Fruit fly (Drosophila melanogaster): ENCODE results near the gene Tomosyn.

Tomosyn gene

DNA sequence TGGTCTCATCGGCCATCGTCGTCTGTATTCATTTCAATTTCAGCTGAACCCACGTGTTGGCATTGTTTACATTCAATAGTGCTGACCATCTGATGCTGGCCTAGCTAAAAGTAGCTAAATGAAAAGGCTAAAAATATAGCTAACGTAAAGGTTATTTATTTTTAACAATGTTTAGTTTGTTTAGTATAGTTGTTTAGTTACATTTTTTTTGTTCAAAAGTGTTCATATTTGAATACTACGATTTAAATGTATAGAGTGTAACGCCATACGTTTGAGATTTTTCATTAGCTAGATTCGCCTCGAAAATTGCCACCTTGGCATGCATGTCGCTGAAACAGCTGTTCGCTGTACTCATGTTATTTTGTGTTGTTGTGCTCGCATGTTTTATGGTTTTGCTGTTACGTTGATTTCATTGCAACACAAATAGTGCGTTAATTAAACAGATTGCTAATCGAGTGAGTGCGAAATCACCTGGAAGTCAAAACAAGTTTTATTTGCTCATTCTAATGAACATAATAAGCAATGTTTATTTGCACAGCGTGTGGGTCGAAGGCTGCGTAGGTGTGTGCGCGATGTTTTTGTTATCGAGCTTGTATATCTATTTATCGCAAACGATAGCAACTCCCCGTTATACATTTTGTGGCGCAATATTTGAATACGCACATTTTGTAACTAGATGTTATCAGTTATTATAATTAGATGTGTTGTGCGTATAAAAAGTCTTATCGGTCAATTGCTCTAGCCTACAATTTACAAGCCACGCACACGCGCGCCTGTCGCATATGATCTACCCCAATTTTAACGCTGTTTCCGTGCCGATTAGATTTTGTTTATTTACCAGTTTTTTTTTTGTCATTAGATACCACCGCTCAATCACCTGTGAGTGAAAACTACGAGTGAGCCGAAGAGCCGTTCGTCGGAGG, 19.6 kb upstream of the Tomosyn start, which contains the start of the genes CG1463 and Fpgs1:
CG1463 (minus strand) TSS at position 132 of the 923 bp plus-strand sequence.
Fpgs1 (plus strand) TSS at position 332 of the 923 bp plus-strand sequence.
- TF ChIP-seq CTCF (optimal IDR thresholded peaks at IDR 0.05) (no peak), CG8478 (optimal IDR thresholded peaks at IDR 0.05) (no peak)

DNA sequence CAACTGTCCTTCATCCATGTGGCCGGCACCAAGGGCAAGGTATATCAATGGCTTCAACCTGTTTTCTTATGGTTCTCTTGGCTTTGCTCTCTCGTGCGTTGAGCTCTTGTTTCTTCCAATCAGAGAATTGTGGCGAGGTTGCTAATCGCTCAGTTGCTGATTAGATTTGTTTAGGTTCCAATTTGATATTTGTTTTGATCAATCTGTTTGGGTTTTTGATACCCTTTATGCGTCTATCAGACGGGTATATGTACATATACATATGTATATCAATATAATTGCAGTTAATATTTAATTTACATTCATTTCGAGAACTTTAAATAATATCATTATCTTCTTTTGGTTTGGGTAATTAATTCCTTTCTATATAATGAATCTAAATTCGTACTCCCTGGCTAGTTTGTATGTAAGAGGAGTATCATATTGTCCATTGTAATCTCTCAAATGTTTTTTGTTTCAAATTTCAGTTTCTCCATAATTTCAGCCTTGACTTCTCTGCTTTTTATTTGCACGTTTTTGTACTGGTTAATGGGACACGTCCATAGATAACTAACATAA, 18.1 kb upstream of the Tomosyn start:
- TF ChIP-seq CTCF (optimal IDR thresholded peaks at IDR 0.05) (no peak), CG8478 (optimal IDR thresholded peaks at IDR 0.05) (no peak)

dm6 chrX:12615752-12616366, 15.5 kb upstream of the Tomosyn start, which contains the start of gene CG11085:
Gene CG11085 (plus strand): TSS chrX:12616316.
- no peak for TF ChIP-seq CTCF (optimal IDR thresholded peaks at IDR 0.05)
- no peak for TF ChIP-seq CG8478 (optimal IDR thresholded peaks at IDR 0.05)

dm6 chrX:12621640-12622039, 9.8 kb upstream of the Tomosyn start:
- TF ChIP-seq CTCF (optimal IDR thresholded peaks at IDR 0.05) (no peak), CG8478 (optimal IDR thresholded peaks at IDR 0.05) (no peak)

- TF ChIP-seq CG8478 (optimal IDR thresholded peaks at IDR 0.05) (no peak), CTCF (optimal IDR thresholded peaks at IDR 0.05) (no peak)
These were observed 7.4 kb upstream of the Tomosyn start, which contains the start of gene CG15728 for dm6 chrX:12623992-12624391. Gene CG15728 (plus strand): TSS chrX:12624292.

DNA sequence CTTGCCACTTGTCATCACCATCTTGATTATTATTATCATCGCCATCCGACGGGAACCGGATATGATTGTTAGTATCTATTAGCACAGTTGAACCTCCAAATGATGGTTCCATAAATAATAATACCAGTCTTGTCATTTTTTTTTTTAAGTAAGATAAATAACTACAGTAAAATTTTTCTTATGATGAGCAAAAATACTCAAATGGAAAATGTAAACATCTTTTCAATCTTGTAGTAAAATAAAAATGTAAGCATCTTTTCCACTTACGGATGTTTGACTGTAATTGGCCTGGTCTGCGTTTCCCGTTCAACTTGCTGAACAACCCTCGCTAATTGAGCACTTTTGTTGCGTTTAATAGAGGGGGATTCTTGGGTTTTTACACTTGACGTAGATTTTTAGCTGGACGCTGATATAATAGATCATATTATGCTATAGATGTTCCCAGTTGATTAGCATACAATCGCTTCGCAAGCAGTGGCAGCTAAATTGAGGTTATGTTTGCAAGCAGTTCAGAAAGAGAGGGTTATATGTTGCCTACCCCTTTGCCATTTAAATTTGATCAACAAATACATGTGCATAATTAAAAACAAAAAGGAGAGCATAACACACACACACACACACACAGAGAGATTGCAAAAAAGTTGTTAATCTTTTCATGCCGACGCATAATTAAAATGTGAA, 5.7 kb upstream of the Tomosyn start:
- TF ChIP-seq CG8478 (optimal IDR thresholded peaks at IDR 0.05) (no peak), CTCF (optimal IDR thresholded peaks at IDR 0.05) (no peak)

DNA sequence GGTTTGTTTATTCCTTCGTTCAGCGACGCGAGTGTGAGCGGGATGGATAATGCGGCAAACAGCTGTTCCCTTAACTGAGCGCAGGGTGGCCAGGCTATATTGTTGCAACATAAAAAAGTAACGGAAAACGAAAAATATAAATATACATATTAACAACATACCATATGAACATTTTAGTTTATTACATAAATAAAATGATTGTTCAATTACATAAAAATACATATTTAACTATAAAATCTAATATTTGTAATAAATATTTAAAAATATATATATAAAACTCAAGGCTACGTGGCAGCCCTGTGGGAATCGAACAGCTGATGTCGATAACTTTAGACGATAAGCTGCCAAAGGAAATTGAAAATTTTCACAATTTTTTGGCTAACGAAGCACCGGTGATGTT, 1.8 kb upstream of the Tomosyn start, which contains the start of the genes Aven and CG2540:
Aven (minus strand) TSS at position 77 of the 400 bp plus-strand sequence.
CG2540 (plus strand) TSS at position 315 of the 400 bp plus-strand sequence.
- TF ChIP-seq CG8478 (optimal IDR thresholded peaks at IDR 0.05) (no peak), CTCF (optimal IDR thresholded peaks at IDR 0.05) (no peak)

- TF ChIP-seq CG8478 (optimal IDR thresholded peaks at IDR 0.05) (no peak), CTCF (optimal IDR thresholded peaks at IDR 0.05) (no peak)
These were observed 685 bp downstream of the Tomosyn start for dm6 chrX:12632157-12632422.

- TF ChIP-seq CG8478 (optimal IDR thresholded peaks at IDR 0.05) (no peak), CTCF (optimal IDR thresholded peaks at IDR 0.05) (no peak)
These were observed 1.8 kb downstream of the Tomosyn start for dm6 chrX:12633204-12633603.

DNA sequence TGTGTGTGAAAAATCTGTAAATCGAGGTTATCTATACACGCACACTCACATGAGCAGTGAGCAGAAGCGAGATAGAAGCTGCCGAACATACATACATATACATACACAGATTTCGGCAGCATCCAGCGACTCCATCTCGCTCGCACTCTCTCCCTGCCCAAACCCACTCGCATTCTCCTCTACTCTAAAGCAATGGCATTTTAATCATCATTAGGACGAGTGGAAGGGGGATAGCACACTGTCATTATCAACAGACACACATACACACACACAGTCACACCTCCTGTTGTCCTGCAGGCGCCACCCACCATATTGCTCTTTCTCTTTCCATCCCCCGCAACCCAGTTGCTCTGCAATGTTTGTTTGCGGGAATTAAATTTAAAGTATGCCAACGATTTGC, 2.6 kb downstream of the Tomosyn start:
- TF ChIP-seq CTCF (optimal IDR thresholded peaks at IDR 0.05) (no peak), CG8478 (optimal IDR thresholded peaks at IDR 0.05) (no peak)

dm6 chrX:12645361-12645760, 14.0 kb downstream of the Tomosyn start:
- TF ChIP-seq CG8478 (optimal IDR thresholded peaks at IDR 0.05) (no peak), CTCF (optimal IDR thresholded peaks at IDR 0.05) (no peak)

- no peak for TF ChIP-seq CTCF (optimal IDR thresholded peaks at IDR 0.05)
- no peak for TF ChIP-seq CG8478 (optimal IDR thresholded peaks at IDR 0.05)
These were observed 20.2 kb downstream of the Tomosyn start for dm6 chrX:12651613-12652012.

- peak; percentile 9 to 47 for TF ChIP-seq CTCF (optimal IDR thresholded peaks at IDR 0.05)
- no peak for TF ChIP-seq CG8478 (optimal IDR thresholded peaks at IDR 0.05)
These were observed 22.2 kb downstream of the Tomosyn start, which contains the start of gene CkIalpha for dm6 chrX:12653574-12653973. Gene CkIalpha (plus strand): TSS chrX:12653626.

- no peak for TF ChIP-seq CG8478 (optimal IDR thresholded peaks at IDR 0.05)
- TF ChIP-seq CTCF (optimal IDR thresholded peaks at IDR 0.05): no peak
These were observed 22.9 kb downstream of the Tomosyn start for dm6 chrX:12654288-12654729.
